Worm (Caenorhabditis elegans): ENCODE results near the gene vep-2.

Gene vep-2

ce11 chrX:3628016-3628415, at the start of gene vep-2:
TSS of gene vep-2 (plus strand) at chrX:3628316.
- TF ChIP-seq T22C8.4 (GFP tag; IDR thresholded peaks at IDR 0.05) = no peak
- TF ChIP-seq ref-1 (GFP tag; conservative IDR thresholded peaks at IDR 0.05) = no peak
- TF ChIP-seq klf-2 (GFP tag; conservative IDR thresholded peaks at IDR 0.05) = no peak
- no peak for TF ChIP-seq flt-1 (GFP tag; IDR thresholded peaks at IDR 0.05)
- TF ChIP-seq cog-1 (tag; optimal IDR thresholded peaks at IDR 0.05) = no peak
- TF ChIP-seq ztf-29 (GFP tag; IDR thresholded peaks at IDR 0.05) = no peak
- no peak for TF ChIP-seq ztf-23 (GFP tag; IDR thresholded peaks at IDR 0.05)
- TF ChIP-seq med-1 (GFP tag; optimal IDR thresholded peaks at IDR 0.05; ENCODE audit: insufficient read depth) = no peak
- TF ChIP-seq tab-1 (GFP tag; IDR thresholded peaks at IDR 0.05) = no peak

DNA sequence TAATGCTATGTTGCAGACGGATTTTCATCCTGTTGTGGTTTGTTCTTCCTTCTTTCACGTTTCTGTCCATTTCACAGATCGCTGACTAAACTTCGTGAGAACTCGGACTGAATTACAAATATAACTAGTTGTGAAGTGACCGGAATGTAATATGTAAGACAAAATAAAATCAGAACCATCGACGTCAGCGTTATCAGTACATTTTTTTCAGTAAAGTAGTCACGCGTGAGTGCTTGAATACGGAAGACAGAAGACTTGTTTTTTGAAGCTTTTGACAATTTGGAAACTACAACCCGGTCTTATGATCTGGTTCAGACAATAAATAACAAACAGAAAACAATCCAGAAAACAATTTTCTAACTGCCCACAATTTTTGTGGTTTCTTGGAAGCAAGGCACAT, 46.3 kb upstream of the vep-2 start:
- TF ChIP-seq tab-1 (GFP tag; IDR thresholded peaks at IDR 0.05) (no peak), cog-1 (tag; optimal IDR thresholded peaks at IDR 0.05) (no peak), flt-1 (GFP tag; IDR thresholded peaks at IDR 0.05) (no peak), med-1 (GFP tag; optimal IDR thresholded peaks at IDR 0.05; ENCODE audit: insufficient read depth) (no peak), klf-2 (GFP tag; conservative IDR thresholded peaks at IDR 0.05) (no peak), ztf-29 (GFP tag; IDR thresholded peaks at IDR 0.05) (no peak), ref-1 (GFP tag; conservative IDR thresholded peaks at IDR 0.05) (no peak)

ce11 chrX:3583436-3583835, 44.7 kb upstream of the vep-2 start:
- TF ChIP-seq ztf-29 (GFP tag; IDR thresholded peaks at IDR 0.05) (no peak), cog-1 (tag; optimal IDR thresholded peaks at IDR 0.05) (no peak), ztf-23 (GFP tag; IDR thresholded peaks at IDR 0.05) (no peak), T22C8.4 (GFP tag; IDR thresholded peaks at IDR 0.05) (no peak)

ce11 chrX:3584481-3584880, 43.6 kb upstream of the vep-2 start:
- no peak for TF ChIP-seq cog-1 (tag; optimal IDR thresholded peaks at IDR 0.05)
- TF ChIP-seq med-1 (GFP tag; optimal IDR thresholded peaks at IDR 0.05; ENCODE audit: insufficient read depth) = no peak
- TF ChIP-seq T22C8.4 (GFP tag; IDR thresholded peaks at IDR 0.05) = no peak
- no peak for TF ChIP-seq flt-1 (GFP tag; IDR thresholded peaks at IDR 0.05)
- no peak for TF ChIP-seq tab-1 (GFP tag; IDR thresholded peaks at IDR 0.05)
- TF ChIP-seq klf-2 (GFP tag; conservative IDR thresholded peaks at IDR 0.05) = no peak
- TF ChIP-seq ztf-23 (GFP tag; IDR thresholded peaks at IDR 0.05) = no peak
- TF ChIP-seq ref-1 (GFP tag; conservative IDR thresholded peaks at IDR 0.05) = no peak
- TF ChIP-seq ztf-29 (GFP tag; IDR thresholded peaks at IDR 0.05) = no peak

- TF ChIP-seq klf-2 (GFP tag; conservative IDR thresholded peaks at IDR 0.05) (no peak), med-1 (GFP tag; optimal IDR thresholded peaks at IDR 0.05; ENCODE audit: insufficient read depth) (no peak), tab-1 (GFP tag; IDR thresholded peaks at IDR 0.05) (no peak), ztf-29 (GFP tag; IDR thresholded peaks at IDR 0.05) (no peak), ztf-23 (GFP tag; IDR thresholded peaks at IDR 0.05) (no peak), T22C8.4 (GFP tag; IDR thresholded peaks at IDR 0.05) (no peak)
Measured at ce11 chrX:3585625-3586024, 42.5 kb upstream of the vep-2 start, which contains the start of gene T27A10.2. TSS of gene T27A10.2 (plus strand) at chrX:3585957.

DNA sequence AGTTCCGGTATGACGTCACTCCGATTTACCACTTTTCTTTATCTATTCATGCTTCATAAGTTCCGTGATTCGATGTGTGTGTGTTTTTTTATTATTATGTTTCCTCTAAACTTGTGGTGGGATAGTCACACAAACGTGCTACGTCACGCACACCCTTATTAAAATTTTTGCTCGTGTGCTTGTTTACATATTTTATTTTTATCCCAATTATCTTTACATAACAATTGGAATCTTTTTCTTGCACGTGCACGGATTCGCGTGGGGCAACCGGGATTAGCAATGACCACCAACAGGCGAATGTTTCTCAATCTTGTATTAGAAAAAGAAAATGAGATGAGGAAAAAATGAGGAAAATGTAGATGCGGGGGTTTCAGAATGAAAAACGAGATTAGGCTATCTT, 37.6 kb upstream of the vep-2 start:
- TF ChIP-seq flt-1 (GFP tag; IDR thresholded peaks at IDR 0.05) (no peak), ref-1 (GFP tag; conservative IDR thresholded peaks at IDR 0.05) (no peak), cog-1 (tag; optimal IDR thresholded peaks at IDR 0.05) (no peak), ztf-23 (GFP tag; IDR thresholded peaks at IDR 0.05) (no peak), tab-1 (GFP tag; IDR thresholded peaks at IDR 0.05) (no peak), klf-2 (GFP tag; conservative IDR thresholded peaks at IDR 0.05) (no peak), med-1 (GFP tag; optimal IDR thresholded peaks at IDR 0.05; ENCODE audit: insufficient read depth) (no peak), T22C8.4 (GFP tag; IDR thresholded peaks at IDR 0.05) (no peak), ztf-29 (GFP tag; IDR thresholded peaks at IDR 0.05) (no peak)

DNA sequence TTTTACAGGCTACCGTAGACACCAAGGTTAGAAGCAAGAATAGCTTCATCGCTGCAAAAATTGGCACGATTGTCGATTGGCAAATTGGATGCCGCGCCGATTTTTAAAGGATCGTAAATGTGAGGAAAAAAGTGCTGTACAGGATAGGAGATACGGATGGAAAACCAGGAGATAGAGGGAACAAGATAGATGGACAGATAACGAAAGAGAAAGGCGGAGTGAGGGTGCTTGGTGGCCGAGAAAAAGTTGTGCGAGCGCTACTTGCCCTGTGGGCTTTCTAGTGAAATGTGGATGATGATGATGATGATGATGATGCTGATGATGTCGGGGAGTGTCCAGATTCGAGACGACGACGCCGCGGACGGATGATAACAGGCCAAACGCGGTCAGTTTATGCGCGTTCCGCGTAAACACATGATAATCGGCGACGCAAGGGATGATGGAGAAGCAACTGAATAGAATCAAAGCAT, 31.8 kb upstream of the vep-2 start, which contains the start of gene T27A10.6:
Gene T27A10.6 (minus strand): TSS at position 51 of the 470 bp plus-strand sequence.
- no peak for TF ChIP-seq T22C8.4 (GFP tag; IDR thresholded peaks at IDR 0.05)
- TF ChIP-seq ztf-29 (GFP tag; IDR thresholded peaks at IDR 0.05) = no peak
- TF ChIP-seq flt-1 (GFP tag; IDR thresholded peaks at IDR 0.05) = no peak
- TF ChIP-seq med-1 (GFP tag; optimal IDR thresholded peaks at IDR 0.05; ENCODE audit: insufficient read depth) = no peak
- TF ChIP-seq ref-1 (GFP tag; conservative IDR thresholded peaks at IDR 0.05) = no peak
- no peak for TF ChIP-seq cog-1 (tag; optimal IDR thresholded peaks at IDR 0.05)
- TF ChIP-seq ztf-23 (GFP tag; IDR thresholded peaks at IDR 0.05) = no peak
- no peak for TF ChIP-seq klf-2 (GFP tag; conservative IDR thresholded peaks at IDR 0.05)
- TF ChIP-seq tab-1 (GFP tag; IDR thresholded peaks at IDR 0.05) = no peak

DNA sequence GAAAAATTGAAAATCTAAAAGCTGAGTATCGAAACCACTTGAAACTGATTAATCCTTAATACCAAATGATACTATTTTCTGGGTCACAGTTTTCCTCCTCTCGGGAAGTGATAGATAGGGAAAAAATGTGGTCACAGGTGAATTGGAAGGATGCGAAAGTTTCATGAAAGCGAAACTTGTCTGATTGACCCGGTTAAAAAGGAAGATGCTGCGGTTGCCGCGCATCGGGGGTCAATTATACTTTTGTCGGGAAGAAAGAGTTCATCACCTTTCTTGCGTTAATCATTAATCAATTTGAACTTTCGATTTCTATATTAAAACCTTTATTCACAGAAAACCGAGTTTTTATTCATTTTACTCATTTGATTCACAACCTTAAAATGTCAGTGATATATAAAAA, 31.1 kb upstream of the vep-2 start:
- TF ChIP-seq med-1 (GFP tag; optimal IDR thresholded peaks at IDR 0.05; ENCODE audit: insufficient read depth) = no peak
- no peak for TF ChIP-seq tab-1 (GFP tag; IDR thresholded peaks at IDR 0.05)
- TF ChIP-seq T22C8.4 (GFP tag; IDR thresholded peaks at IDR 0.05) = no peak
- TF ChIP-seq ztf-29 (GFP tag; IDR thresholded peaks at IDR 0.05) = no peak
- TF ChIP-seq ref-1 (GFP tag; conservative IDR thresholded peaks at IDR 0.05) = no peak
- TF ChIP-seq flt-1 (GFP tag; IDR thresholded peaks at IDR 0.05) = no peak
- TF ChIP-seq ztf-23 (GFP tag; IDR thresholded peaks at IDR 0.05) = no peak
- no peak for TF ChIP-seq cog-1 (tag; optimal IDR thresholded peaks at IDR 0.05)
- no peak for TF ChIP-seq klf-2 (GFP tag; conservative IDR thresholded peaks at IDR 0.05)

ce11 chrX:3599860-3600259, 28.3 kb upstream of the vep-2 start:
- TF ChIP-seq med-1 (GFP tag; optimal IDR thresholded peaks at IDR 0.05; ENCODE audit: insufficient read depth) = no peak
- TF ChIP-seq tab-1 (GFP tag; IDR thresholded peaks at IDR 0.05) = no peak
- no peak for TF ChIP-seq klf-2 (GFP tag; conservative IDR thresholded peaks at IDR 0.05)
- TF ChIP-seq ztf-29 (GFP tag; IDR thresholded peaks at IDR 0.05) = no peak
- no peak for TF ChIP-seq ztf-23 (GFP tag; IDR thresholded peaks at IDR 0.05)
- no peak for TF ChIP-seq ref-1 (GFP tag; conservative IDR thresholded peaks at IDR 0.05)
- no peak for TF ChIP-seq flt-1 (GFP tag; IDR thresholded peaks at IDR 0.05)
- TF ChIP-seq cog-1 (tag; optimal IDR thresholded peaks at IDR 0.05) = no peak
- no peak for TF ChIP-seq T22C8.4 (GFP tag; IDR thresholded peaks at IDR 0.05)

DNA sequence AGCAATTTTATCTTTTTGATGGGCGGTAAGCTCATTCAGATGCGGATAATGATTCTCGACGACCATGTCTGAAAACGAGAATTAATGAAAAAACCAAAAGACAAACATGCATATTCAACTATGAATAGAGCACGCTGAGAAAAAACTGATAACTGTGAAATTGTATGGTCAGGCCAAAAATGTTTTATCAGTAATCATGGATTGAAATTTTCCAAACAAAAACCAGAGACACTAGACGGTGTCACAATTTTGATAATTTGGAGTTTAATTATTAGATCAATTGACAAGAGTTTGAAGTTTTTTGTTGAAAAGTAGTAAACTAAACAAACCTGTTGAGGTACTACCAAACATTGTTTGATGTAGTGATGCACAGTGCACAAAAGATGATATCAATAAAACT, 27.7 kb upstream of the vep-2 start, which contains the start of gene cgr-1:
Gene cgr-1 (minus strand): TSS at position 68 of the 400 bp plus-strand sequence.
- TF ChIP-seq klf-2 (GFP tag; conservative IDR thresholded peaks at IDR 0.05) = no peak
- TF ChIP-seq cog-1 (tag; optimal IDR thresholded peaks at IDR 0.05) = no peak
- TF ChIP-seq T22C8.4 (GFP tag; IDR thresholded peaks at IDR 0.05) = no peak
- TF ChIP-seq ztf-23 (GFP tag; IDR thresholded peaks at IDR 0.05) = no peak
- TF ChIP-seq ref-1 (GFP tag; conservative IDR thresholded peaks at IDR 0.05) = no peak
- no peak for TF ChIP-seq med-1 (GFP tag; optimal IDR thresholded peaks at IDR 0.05; ENCODE audit: insufficient read depth)
